Worm (Caenorhabditis elegans) whole organism, late embryonic: ENCODE data around the gene mig-18.

Source experiments
- C08G9.2 ChIP-seq: sonication (generic microtip); optimal IDR thresholded peaks from 2 replicates; lab custom pipeline; 2016; ENCODE audit warnings: mild to moderate bottlenecking, missing genetic modification characterization, moderate library complexity, missing compliant biosample characterization
- K02D7.2 ChIP-seq: sonication (generic microtip); optimal IDR thresholded peaks from 2 replicates; lab custom pipeline; 2017; ENCODE audit warnings: mild to moderate bottlenecking, missing genetic modification characterization, missing compliant biosample characterization
- T23F11.4 ChIP-seq: fragments of 200-800 bp; sonication (Bioruptor generic); optimal IDR thresholded peaks from 2 replicates; lab custom pipeline; 2018; ENCODE audit warnings: mild to moderate bottlenecking, missing genetic modification characterization, missing compliant biosample characterization
- Y22D7AL.16 ChIP-seq: sonication (generic microtip); optimal IDR thresholded peaks from 2 replicates; lab custom pipeline; 2016; ENCODE audit warnings: missing genetic modification characterization, missing compliant biosample characterization
- ahr-1 ChIP-seq: sonication (generic microtip); optimal IDR thresholded peaks from 2 replicates; lab custom pipeline; 2016; ENCODE audit warnings: missing genetic modification characterization, missing compliant biosample characterization
- ama-1 ChIP-seq: fragments of 150-350 bp; optimal IDR thresholded peaks from 2 replicates; lab custom pipeline; 2014
- ceh-18 ChIP-seq: sonication (generic microtip); optimal IDR thresholded peaks from 2 replicates; lab custom pipeline; 2016; ENCODE audit warnings: missing genetic modification characterization, missing compliant biosample characterization
- ceh-19 ChIP-seq: fragments of 200-800 bp; sonication (Bioruptor generic); optimal IDR thresholded peaks from 2 replicates; lab custom pipeline; 2018; ENCODE audit warnings: mild to moderate bottlenecking, missing genetic modification characterization, missing compliant biosample characterization
- ceh-2 ChIP-seq: sonication (generic microtip); optimal IDR thresholded peaks from 2 replicates; lab custom pipeline; 2016; ENCODE audit warnings: missing genotype, missing genetic modification characterization, missing compliant biosample characterization
- ceh-22 ChIP-seq: sonication (generic microtip); optimal IDR thresholded peaks from 2 replicates; lab custom pipeline; 2017; ENCODE audit warnings: missing biosample characterization, missing genetic modification characterization
- ceh-24 ChIP-seq: sonication (generic microtip); optimal IDR thresholded peaks from 2 replicates; lab custom pipeline; 2016; ENCODE audit warnings: mild to moderate bottlenecking, missing genetic modification characterization, missing compliant biosample characterization
- ceh-30 ChIP-seq: fragments of 150-350 bp; optimal IDR thresholded peaks from 2 replicates; lab custom pipeline; 2014; ENCODE audit warnings: missing biosample characterization, missing genetic modification characterization
- ceh-34 ChIP-seq: sonication (generic microtip); optimal IDR thresholded peaks from 2 replicates; lab custom pipeline; 2016; ENCODE audit warnings: mild to moderate bottlenecking, missing genetic modification characterization, missing compliant biosample characterization
- ceh-45 ChIP-seq: fragments of 200-800 bp; sonication (Bioruptor generic); IDR thresholded peaks from 2 replicates; pipeline ENCODE4 v1.3.6; 2022; ENCODE audit warnings: missing genetic modification reagents, missing genetic modification characterization, missing compliant biosample characterization
- dmd-4 ChIP-seq: sonication (generic microtip); optimal IDR thresholded peaks from 2 replicates; lab custom pipeline; 2016; ENCODE audit warnings: borderline replicate concordance, missing genetic modification characterization, missing compliant biosample characterization
- dve-1 ChIP-seq: sonication (generic microtip); optimal IDR thresholded peaks from 2 replicates; lab custom pipeline; 2017; ENCODE audit warnings: antibody characterized with exemption, mild to moderate bottlenecking, missing genetic modification characterization, missing compliant biosample characterization
- ets-4 ChIP-seq: sonication (generic microtip); optimal IDR thresholded peaks from 2 replicates; lab custom pipeline; 2016; ENCODE audit warnings: missing genetic modification characterization, missing compliant biosample characterization
- eyg-1 ChIP-seq: sonication (generic microtip); optimal IDR thresholded peaks from 2 replicates; lab custom pipeline; 2016; ENCODE audit warnings: missing genotype, missing genetic modification characterization, missing compliant biosample characterization
- fkh-10 ChIP-seq: fragments of 150-350 bp; optimal IDR thresholded peaks from 2 replicates; lab custom pipeline; 2014; ENCODE audit warnings: missing biosample characterization, missing genetic modification reagents, missing genetic modification characterization
- gmeb-2 ChIP-seq: sonication (generic microtip); optimal IDR thresholded peaks from 2 replicates; lab custom pipeline; 2016; ENCODE audit warnings: missing genetic modification characterization, inconsistent platforms, missing compliant biosample characterization
- hlh-13 ChIP-seq: fragments of 200-800 bp; sonication (Bioruptor generic); optimal IDR thresholded peaks from 2 replicates; lab custom pipeline; 2018; ENCODE audit warnings: mild to moderate bottlenecking, missing genetic modification characterization, missing compliant biosample characterization
- hlh-15 ChIP-seq: sonication (generic microtip); optimal IDR thresholded peaks from 2 replicates; lab custom pipeline; 2016; ENCODE audit warnings: missing genetic modification characterization, missing compliant biosample characterization
- hlh-30 ChIP-seq: sonication (generic microtip); optimal IDR thresholded peaks from 2 replicates; lab custom pipeline; 2017; ENCODE audit warnings: antibody characterized with exemption, missing genetic modification characterization, missing compliant biosample characterization; ENCODE audit not compliant: insufficient read depth
- lim-6 ChIP-seq: sonication (generic microtip); optimal IDR thresholded peaks from 2 replicates; lab custom pipeline; 2016; ENCODE audit warnings: missing genetic modification characterization, missing compliant biosample characterization
- lin-11 ChIP-seq: fragments of 200-800 bp; sonication (Bioruptor generic); optimal IDR thresholded peaks from 2 replicates; lab custom pipeline; 2018; ENCODE audit warnings: mild to moderate bottlenecking, missing genetic modification characterization, missing compliant biosample characterization
- nhr-11 ChIP-seq: fragments of 150-350 bp; optimal IDR thresholded peaks from 2 replicates; lab custom pipeline; 2014; ENCODE audit warnings: missing biosample characterization, missing genetic modification characterization
- npax-4 ChIP-seq: sonication (generic microtip); optimal IDR thresholded peaks from 2 replicates; lab custom pipeline; 2016; ENCODE audit warnings: missing genetic modification characterization, missing compliant biosample characterization
- pag-3 ChIP-seq: sonication (generic microtip); optimal IDR thresholded peaks from 2 replicates; lab custom pipeline; 2016; ENCODE audit warnings: missing compliant biosample characterization, missing genetic modification characterization, borderline replicate concordance
- pax-1 ChIP-seq: fragments of 150-350 bp; optimal IDR thresholded peaks from 2 replicates; lab custom pipeline; 2014; ENCODE audit warnings: missing biosample characterization, missing genetic modification characterization
- pha-2 ChIP-seq: sonication (generic microtip); optimal IDR thresholded peaks from 2 replicates; lab custom pipeline; 2017; ENCODE audit warnings: mild to moderate bottlenecking, missing genetic modification characterization, missing compliant biosample characterization
- pqm-1 ChIP-seq: sonication (generic microtip); optimal IDR thresholded peaks from 2 replicates; lab custom pipeline; 2016; ENCODE audit warnings: missing genetic modification characterization, missing compliant biosample characterization
- rnt-1 ChIP-seq: sonication (generic microtip); optimal IDR thresholded peaks from 2 replicates; lab custom pipeline; 2016; ENCODE audit warnings: missing genetic modification characterization, missing compliant biosample characterization
- sdc-2 ChIP-seq: sonication (generic microtip); optimal IDR thresholded peaks from 2 replicates; lab custom pipeline; 2016; ENCODE audit warnings: missing genotype, missing genetic modification characterization, missing compliant biosample characterization
- sox-2 ChIP-seq: fragments of 200-800 bp; sonication (Bioruptor generic); IDR thresholded peaks from 2 replicates; pipeline ENCODE4 v1.3.6; 2022; ENCODE audit warnings: missing genetic modification reagents, missing genetic modification characterization, missing compliant biosample characterization
- sox-4 ChIP-seq: sonication (generic microtip); optimal IDR thresholded peaks from 2 replicates; lab custom pipeline; 2017; ENCODE audit warnings: mild to moderate bottlenecking, missing genetic modification characterization, inconsistent platforms, missing compliant biosample characterization
- ttx-3 ChIP-seq: sonication (generic microtip); optimal IDR thresholded peaks from 2 replicates; lab custom pipeline; 2016; ENCODE audit warnings: missing genetic modification reagents, missing genetic modification characterization, missing compliant biosample characterization
- unc-86 ChIP-seq: sonication (generic microtip); optimal IDR thresholded peaks from 2 replicates; lab custom pipeline; 2016; ENCODE audit warnings: missing genetic modification characterization, missing compliant biosample characterization
- zip-5 ChIP-seq: sonication (generic microtip); optimal IDR thresholded peaks from 2 replicates; lab custom pipeline; 2016; ENCODE audit warnings: missing genetic modification characterization, missing compliant biosample characterization

mig-18 gene

ce11 chrIII:13429668-13430067 lies 26.6 kb downstream of the mig-18 start, which contains the start of gene bli-5:
Gene bli-5, minus strand, starts transcription at chrIII:13429768.
- no peak for TF ChIP-seq dve-1
- TF ChIP-seq rnt-1 (tag; lab: Kevin White, UChicago): no peak
- TF ChIP-seq Y22D7AL.16 (tag; lab: Kevin White, UChicago): no peak
- no peak for TF ChIP-seq hlh-15
- no peak for TF ChIP-seq ceh-2 (tag; lab: Kevin White, UChicago)
- TF ChIP-seq pha-2 (tag; lab: Kevin White, UChicago): no peak
- TF ChIP-seq ahr-1 (tag; lab: Kevin White, UChicago): no peak
- no peak for TF ChIP-seq ama-1 (lab: Kevin White, UChicago)
- TF ChIP-seq lim-6 (tag; lab: Kevin White, UChicago): no peak
- TF ChIP-seq sox-2 (GFP tag; lab: Robert Waterston, UW): no peak
- no peak for TF ChIP-seq npax-4 (tag; lab: Kevin White, UChicago)
- no peak for TF ChIP-seq K02D7.2
- TF ChIP-seq pax-1: no peak
- no peak for TF ChIP-seq unc-86 (tag; lab: Kevin White, UChicago)
- TF ChIP-seq sdc-2 (tag; lab: Kevin White, UChicago): no peak
- TF ChIP-seq ceh-34 (tag; lab: Kevin White, UChicago): no peak
- no peak for TF ChIP-seq hlh-13
- no peak for TF ChIP-seq ceh-22 (tag; lab: Kevin White, UChicago)
- no peak for TF ChIP-seq C08G9.2 (tag; lab: Kevin White, UChicago)

ce11 chrIII:13430162-13430561 lies 27.1 kb downstream of the mig-18 start, which contains the start of gene trf-1:
Gene trf-1, plus strand, starts transcription at chrIII:13430462.
- TF ChIP-seq ttx-3 (tag; lab: Kevin White, UChicago): no peak
- TF ChIP-seq sox-2 (GFP tag; lab: Robert Waterston, UW): no peak
- TF ChIP-seq sox-4 (tag; lab: Kevin White, UChicago): no peak
- no peak for TF ChIP-seq nhr-11 (tag; lab: Kevin White, UChicago)
- no peak for TF ChIP-seq pqm-1 (tag; lab: Kevin White, UChicago)
- TF ChIP-seq fkh-10 (GFP tag; lab: Kevin White, UChicago): no peak
- TF ChIP-seq ceh-34 (tag; lab: Kevin White, UChicago): no peak
- no peak for TF ChIP-seq K02D7.2
- no peak for TF ChIP-seq T23F11.4 (GFP tag; lab: Kevin White, UChicago)
- no peak for TF ChIP-seq rnt-1 (tag; lab: Kevin White, UChicago)
- TF ChIP-seq dmd-4 (tag; lab: Kevin White, UChicago): no peak

ce11 chrIII:13434404-13434803 lies 31.4 kb downstream of the mig-18 start, which contains the start of gene F45G2.7:
Gene F45G2.7, minus strand, starts transcription at chrIII:13434504.
- no peak for TF ChIP-seq lin-11
- TF ChIP-seq ceh-30 (tag; lab: Kevin White, UChicago): no peak
- no peak for TF ChIP-seq rnt-1 (tag; lab: Kevin White, UChicago)
- no peak for TF ChIP-seq gmeb-2
- TF ChIP-seq ceh-45: no peak
- no peak for TF ChIP-seq eyg-1 (tag; lab: Kevin White, UChicago)
- no peak for TF ChIP-seq sox-4 (tag; lab: Kevin White, UChicago)
- no peak for TF ChIP-seq ceh-24
- TF ChIP-seq ceh-19 (GFP tag; lab: Kevin White, UChicago): no peak
- TF ChIP-seq unc-86 (tag; lab: Kevin White, UChicago): no peak
- TF ChIP-seq pag-3: no peak
- TF ChIP-seq ceh-18 (tag; lab: Kevin White, UChicago): no peak
- TF ChIP-seq pha-2 (tag; lab: Kevin White, UChicago): no peak

- TF ChIP-seq ets-4 (no peak), zip-5 (tag; lab: Kevin White, UChicago) (no peak), ceh-24 (no peak), hlh-30 (tag; lab: Kevin White, UChicago) (no peak)
- TF ChIP-seq, all 69 proteins: peak for 0
These were observed 32.5 kb downstream of the mig-18 start, which contains the start of gene F45G2.8 for ce11 chrIII:13435570-13435969. Gene F45G2.8, minus strand, starts transcription at chrIII:13435670.
